Worm (Caenorhabditis elegans) whole organism, L2 larva: ENCODE measurements around the gene nhr-157.

Experiments
- Y55F3AM.14 ChIP-seq: fragments of 200-800 bp; sonication (Bioruptor generic); optimal IDR thresholded peaks from 2 replicates; lab custom pipeline; 2018; ENCODE audit warnings: mild to moderate bottlenecking, missing genetic modification characterization, missing compliant biosample characterization
- alr-1 ChIP-seq: fragments of 150-350 bp; optimal IDR thresholded peaks from 2 replicates; lab custom pipeline; 2014; ENCODE audit warnings: missing biosample characterization, missing genetic modification characterization
- blmp-1 ChIP-seq: sonication (generic microtip); optimal IDR thresholded peaks from 2 replicates; lab custom pipeline; 2017; ENCODE audit warnings: missing genetic modification characterization, mild to moderate bottlenecking, missing compliant biosample characterization, antibody characterized with exemption, moderate library complexity; ENCODE audit not compliant: insufficient read depth
- elt-3 ChIP-seq: sonication (generic microtip); optimal IDR thresholded peaks from 2 replicates; lab custom pipeline; 2017; ENCODE audit warnings: missing biosample characterization, missing genetic modification characterization
- nhr-237 ChIP-seq: fragments of 150-350 bp; optimal IDR thresholded peaks from 2 replicates; lab custom pipeline; 2014; ENCODE audit warnings: missing biosample characterization, missing genetic modification characterization
- nhr-6 ChIP-seq: fragments of 150-350 bp; optimal IDR thresholded peaks from 2 replicates; lab custom pipeline; 2014; ENCODE audit warnings: missing biosample characterization, missing genetic modification characterization
- unc-39 ChIP-seq: fragments of 150-350 bp; optimal IDR thresholded peaks from 2 replicates; lab custom pipeline; 2014; ENCODE audit warnings: missing biosample characterization, missing genetic modification characterization
- unc-55 ChIP-seq: fragments of 150-350 bp; sonication (generic microtip); optimal IDR thresholded peaks from 3 replicates; lab custom pipeline; 2014; ENCODE audit warnings: missing biosample characterization, missing genetic modification reagents, missing genetic modification characterization

- TF ChIP-seq unc-55 (GFP tag; lab: Kevin White, UChicago) (no peak), alr-1 (tag; lab: Kevin White, UChicago) (no peak), nhr-237 (tag; lab: Kevin White, UChicago) (no peak), Y55F3AM.14 (GFP tag; lab: Kevin White, UChicago) (no peak), nhr-6 (tag; lab: Kevin White, UChicago) (no peak), blmp-1 (no peak), unc-39 (tag; lab: Kevin White, UChicago) (no peak), elt-3 (tag; lab: Kevin White, UChicago) (no peak)
Observed at ce11 chrV:3865273-3865672, 3.5 kb downstream of the nhr-157 start.
